Worm (Caenorhabditis elegans): ENCODE measurements around the gene F53C11.9.
A peak's percentile ranks its signal among the peaks of the same experiment; 100 is the strongest.

DNA sequence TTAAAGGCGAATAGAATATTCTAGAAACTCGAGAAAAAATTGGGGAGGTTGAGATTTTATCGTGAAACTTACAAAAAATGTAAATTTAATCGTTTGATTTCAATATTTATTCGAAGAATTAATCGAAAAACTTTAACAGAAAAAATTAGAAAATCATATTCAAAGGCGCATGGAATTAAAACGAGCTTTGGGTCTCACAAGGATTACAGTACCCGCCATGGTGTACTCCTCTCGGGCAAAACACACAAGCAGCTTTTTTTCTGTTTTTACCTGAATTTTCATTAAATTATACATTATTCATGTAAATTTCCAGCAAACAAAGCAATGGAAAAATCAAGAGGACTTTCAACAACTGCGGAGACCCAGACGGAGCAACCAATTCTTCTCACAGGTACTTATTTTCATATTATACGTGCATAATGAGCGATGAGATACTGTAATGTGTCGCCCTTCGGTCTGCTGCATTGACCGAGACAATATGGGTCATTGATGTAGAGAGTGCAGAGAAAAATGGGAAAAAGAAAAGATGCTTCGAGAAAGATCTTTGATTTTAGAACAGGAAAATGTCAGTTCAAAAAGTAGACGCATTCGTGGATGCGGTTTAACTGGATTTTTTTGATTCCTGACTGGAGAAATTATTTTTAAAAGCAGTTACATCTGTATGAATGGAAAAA is 9.5 kb downstream of the F53C11.9 start, which contains the start of the genes F53C11.4 and F53C11.5:
- TF ChIP-seq daf-12 (tag; optimal IDR thresholded peaks at IDR 0.05) (no peak), sea-2 (GFP tag; optimal IDR thresholded peaks at IDR 0.05) (no peak), pqm-1 (tag; optimal IDR thresholded peaks at IDR 0.05) (peak; percentile 46), nhr-77 (tag; optimal IDR thresholded peaks at IDR 0.05) (no peak), ztf-11 (tag; optimal IDR thresholded peaks at IDR 0.05) (no peak), fkh-10 (GFP tag; optimal IDR thresholded peaks at IDR 0.05) (no peak), aly-2 (tag; optimal IDR thresholded peaks at IDR 0.05) (no peak), egl-27 (tag; optimal IDR thresholded peaks at IDR 0.05) (no peak), lin-15B (tag; optimal IDR thresholded peaks at IDR 0.05) (peak; percentile 3), elt-2 (tag; optimal IDR thresholded peaks at IDR 0.05) (peak; percentile 69), nfya-1 (tag; optimal IDR thresholded peaks at IDR 0.05; ENCODE audit: insufficient read depth) (peak; percentile 45), mdl-1 (tag; optimal IDR thresholded peaks at IDR 0.05) (no peak), lsy-12 (tag; optimal IDR thresholded peaks at IDR 0.05) (peak; percentile 36), nhr-12 (tag; optimal IDR thresholded peaks at IDR 0.05) (no peak)

Measured in whole organism, L3 larva.